Fruit fly (Drosophila melanogaster): ENCODE data around the gene CG13643.

- TF ChIP-seq Dbx (GFP tag; IDR thresholded peaks at IDR 0.05) (no peak; the same call in 2 of the 3 replicates), Adf1 (GFP tag; IDR thresholded peaks at IDR 0.05) (no peak)
Measured at dm6 chr3R:24944920-24945853, 39.4 kb upstream of the CG13643 start, which contains the start of the genes ssh and Nmnat.
